Worm (Caenorhabditis elegans): Measurements from ENCODE around the gene F55C12.2.

F55C12.2 gene

DNA sequence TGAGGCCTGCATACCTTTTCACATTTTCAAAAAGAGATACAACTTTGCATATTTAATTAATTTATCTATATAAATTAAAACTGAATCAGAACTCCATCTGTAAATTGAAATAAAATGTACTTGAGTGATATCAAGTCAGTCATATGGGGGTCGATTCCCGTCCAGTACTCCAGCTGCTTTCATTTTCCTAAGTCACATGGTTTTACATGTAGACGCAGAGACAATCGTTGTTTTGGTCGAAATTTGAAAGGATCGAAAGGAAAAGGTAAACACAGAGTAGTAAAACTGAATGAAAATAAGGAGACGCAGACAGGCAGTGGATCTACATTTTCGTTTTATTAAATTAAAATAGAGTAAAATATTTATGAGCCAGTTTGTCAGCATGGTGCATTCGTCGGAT is 2.5 kb upstream of the F55C12.2 start:
- no peak for TF ChIP-seq nhr-237 (tag; optimal IDR thresholded peaks at IDR 0.05)
- no peak for TF ChIP-seq dmd-9 (GFP tag; IDR thresholded peaks at IDR 0.05)
- no peak for TF ChIP-seq T26A8.4 (GFP tag; IDR thresholded peaks at IDR 0.05)
- no peak for TF ChIP-seq lin-39 (tag; optimal IDR thresholded peaks at IDR 0.05)
- TF ChIP-seq saeg-2 (GFP tag; IDR thresholded peaks at IDR 0.05): no peak
- peak; percentile 69 for TF ChIP-seq nhr-28 (tag; optimal IDR thresholded peaks at IDR 0.05)
- TF ChIP-seq dve-1 (tag; optimal IDR thresholded peaks at IDR 0.05; ENCODE audit: insufficient read depth): peak; percentile 54
- no peak for TF ChIP-seq lir-3 (tag; optimal IDR thresholded peaks at IDR 0.05)
- peak; percentile 17 for TF ChIP-seq nhr-77 (tag; optimal IDR thresholded peaks at IDR 0.05)
- no peak for TF ChIP-seq aly-2 (tag; optimal IDR thresholded peaks at IDR 0.05)
- peak; percentile 24 for TF ChIP-seq mes-2 (tag; optimal IDR thresholded peaks at IDR 0.05; ENCODE audit: poor library complexity, severe bottlenecking)
- TF ChIP-seq nhr-48 (tag; optimal IDR thresholded peaks at IDR 0.05): no peak
- no peak for TF ChIP-seq daf-16 (GFP tag; optimal IDR thresholded peaks at IDR 0.05)
- TF ChIP-seq daf-16 (tag; optimal IDR thresholded peaks at IDR 0.05): peak; percentile 49
- TF ChIP-seq lsy-2 (tag; optimal IDR thresholded peaks at IDR 0.05): peak in 1 of 2 experiments; percentile 11
- TF ChIP-seq ceh-20 (GFP tag; IDR thresholded peaks at IDR 0.05): no peak
- no peak for TF ChIP-seq egl-27 (tag; optimal IDR thresholded peaks at IDR 0.05)
- no peak for TF ChIP-seq pha-4 (GFP tag; IDR thresholded peaks at IDR 0.05)
- peak; percentile 4 for TF ChIP-seq pha-4 (tag; optimal IDR thresholded peaks at IDR 0.05)
- TF ChIP-seq hif-1 (tag; optimal IDR thresholded peaks at IDR 0.05): no peak
- no peak for TF ChIP-seq egl-43 (GFP tag; IDR thresholded peaks at IDR 0.05)
- TF ChIP-seq ceh-44 (GFP tag; IDR thresholded peaks at IDR 0.05): no peak
- TF ChIP-seq zfp-3 (GFP tag; conservative IDR thresholded peaks at IDR 0.05): no peak
- TF ChIP-seq lin-13 (GFP tag; optimal IDR thresholded peaks at IDR 0.05): no peak
- TF ChIP-seq attf-4 (tag; optimal IDR thresholded peaks at IDR 0.05): no peak
- TF ChIP-seq aha-1 (tag): peak; percentile 75
- TF ChIP-seq mdl-1 (tag; optimal IDR thresholded peaks at IDR 0.05): peak in 1 of 2 experiments; percentile 28
- TF ChIP-seq hlh-30 (tag; optimal IDR thresholded peaks at IDR 0.05; ENCODE audit: insufficient read depth): peak; percentile 88

DNA sequence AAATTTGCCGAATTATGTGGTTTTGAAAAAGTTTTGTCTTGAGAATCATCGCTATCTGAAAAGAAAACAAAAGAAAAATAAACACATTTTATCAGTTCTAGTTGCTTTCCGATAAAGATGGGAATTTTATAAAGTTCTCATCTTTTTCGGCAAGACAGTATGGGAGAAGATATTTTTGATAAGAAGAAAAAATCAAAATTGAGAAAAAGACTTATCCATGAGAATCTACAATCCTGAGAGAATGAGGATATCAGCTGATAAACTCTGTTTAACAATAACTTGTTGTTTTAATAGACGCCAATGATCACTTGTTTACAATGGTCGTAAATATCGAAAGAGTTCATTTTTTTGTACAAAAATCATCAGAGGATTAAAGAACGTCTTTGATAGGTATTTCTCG is 558 bp upstream of the F55C12.2 start, which contains the start of gene F55C12.6:
Gene F55C12.6, minus strand, starts transcription at position 101 of the 400 bp plus-strand sequence.
- TF ChIP-seq daf-16 (GFP tag; optimal IDR thresholded peaks at IDR 0.05) (no peak), daf-16 (tag; optimal IDR thresholded peaks at IDR 0.05) (peak; percentile 52), mxl-3 (GFP tag; optimal IDR thresholded peaks at IDR 0.05) (no peak), fkh-10 (GFP tag; optimal IDR thresholded peaks at IDR 0.05) (no peak), F44E2.7 (GFP tag; IDR thresholded peaks at IDR 0.05) (no peak)

DNA sequence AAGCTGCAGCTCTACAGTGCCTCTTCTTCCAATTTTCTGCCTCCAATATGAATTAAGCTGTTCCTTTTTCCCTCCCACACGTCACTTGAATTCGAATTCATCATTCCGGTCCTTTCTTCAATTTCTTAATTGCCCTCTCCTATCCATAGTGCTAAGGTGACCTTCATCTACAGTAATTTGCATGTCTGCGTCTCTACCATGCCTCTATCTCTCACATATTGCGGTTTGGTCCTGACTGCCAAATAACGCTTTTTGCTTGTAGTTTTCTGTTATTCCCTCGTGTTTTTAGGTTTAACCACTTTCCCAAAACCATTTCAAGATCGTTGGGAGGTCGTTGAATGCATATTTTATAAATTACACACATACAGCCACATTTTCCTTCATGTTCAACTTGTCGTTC is 4.1 kb downstream of the F55C12.2 start:
- peak; percentile 30 for TF ChIP-seq nhr-28 (tag; optimal IDR thresholded peaks at IDR 0.05)
- no peak for TF ChIP-seq mdl-1 (tag; optimal IDR thresholded peaks at IDR 0.05)
- peak; percentile 24 for TF ChIP-seq hlh-30 (tag; optimal IDR thresholded peaks at IDR 0.05; ENCODE audit: insufficient read depth)
- no peak for TF ChIP-seq snpc-1.2 (GFP tag; IDR thresholded peaks at IDR 0.05)

DNA sequence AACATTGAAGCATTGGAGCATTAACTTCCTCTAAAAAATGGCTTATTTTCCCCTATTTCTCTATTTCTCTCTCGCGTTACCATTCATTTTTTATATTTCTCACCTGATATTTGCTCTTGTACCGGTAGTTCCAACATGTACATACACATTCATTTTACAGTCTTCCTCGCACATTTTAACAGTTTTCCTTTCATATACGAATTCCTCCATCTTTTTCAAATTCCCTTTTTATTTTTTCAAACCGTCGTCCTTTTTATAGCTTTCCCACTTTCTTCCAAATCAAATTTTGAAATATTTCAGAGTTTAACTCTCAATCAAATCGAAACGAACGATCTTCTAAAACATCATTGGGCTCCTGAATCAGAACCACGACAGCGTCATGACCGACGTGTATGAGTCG is 7.6 kb downstream of the F55C12.2 start, which contains the start of gene rfip-1:
Gene rfip-1, plus strand, starts transcription at position 301 of the 400 bp plus-strand sequence.
- TF ChIP-seq lin-15B (tag; optimal IDR thresholded peaks at IDR 0.05): no peak
- TF ChIP-seq skn-1 (tag; optimal IDR thresholded peaks at IDR 0.05): no peak
